Worm (Caenorhabditis elegans) whole organism, L1 larva: ENCODE measurements around the gene C45B2.1.

Source experiments
- C16A3.4 ChIP-seq: fragments of 150-350 bp; optimal IDR thresholded peaks from 2 replicates; lab custom pipeline; 2014; ENCODE audit warnings: missing biosample characterization, missing genetic modification characterization
- Y116A8C.19 ChIP-seq: sonication (generic microtip); optimal IDR thresholded peaks from 2 replicates; lab custom pipeline; 2016; ENCODE audit warnings: missing compliant biosample characterization, missing genetic modification characterization, borderline replicate concordance
- aha-1 ChIP-seq: fragments of 150-350 bp; optimal IDR thresholded peaks from 2 replicates; lab custom pipeline; 2014; ENCODE audit warnings: missing biosample characterization, missing genetic modification characterization
- alr-1 ChIP-seq: fragments of 200-800 bp; sonication (Bioruptor generic); optimal IDR thresholded peaks from 2 replicates; lab custom pipeline; 2018; ENCODE audit warnings: borderline replicate concordance, mild to moderate bottlenecking, missing genetic modification characterization, missing compliant biosample characterization
- blmp-1 ChIP-seq: fragments of 150-350 bp; optimal IDR thresholded peaks from 2 replicates; lab custom pipeline; 2014; ENCODE audit warnings: missing biosample characterization, missing genetic modification characterization
- ceh-63 ChIP-seq: fragments of 200-800 bp; sonication (Bioruptor generic); optimal IDR thresholded peaks from 2 replicates; lab custom pipeline; 2018; ENCODE audit warnings: mild to moderate bottlenecking, missing genetic modification characterization, missing compliant biosample characterization
- ceh-8 ChIP-seq: fragments of 200-800 bp; sonication (Bioruptor generic); optimal IDR thresholded peaks from 2 replicates; lab custom pipeline; 2018; ENCODE audit warnings: mild to moderate bottlenecking, missing genetic modification characterization, moderate library complexity, missing compliant biosample characterization
- ceh-82 ChIP-seq, 3 experiments: fragments of 150-350 bp in 1 of 3; sonication (generic microtip) in 2 of 3; optimal IDR thresholded peaks; 2 replicates each; lab custom pipeline; 2014 to 2017; ENCODE audit warnings: missing biosample characterization in 3 of 3, missing genetic modification characterization in 3 of 3
- ceh-88 ChIP-seq: fragments of 200-800 bp; sonication (Bioruptor generic); IDR thresholded peaks from 2 replicates; pipeline ENCODE4 v1.3.6; 2022; ENCODE audit warnings: missing genetic modification characterization, missing compliant biosample characterization
- ceh-90 ChIP-seq: sonication (generic microtip); optimal IDR thresholded peaks from 2 replicates; lab custom pipeline; 2016; ENCODE audit warnings: missing genetic modification characterization, missing compliant biosample characterization
- dsc-1 ChIP-seq: sonication (generic microtip); optimal IDR thresholded peaks from 2 replicates; lab custom pipeline; 2016; ENCODE audit warnings: mild to moderate bottlenecking, missing genetic modification characterization, missing compliant biosample characterization
- egl-13 ChIP-seq: sonication (generic microtip); optimal IDR thresholded peaks from 2 replicates; lab custom pipeline; 2016; ENCODE audit warnings: missing genotype, missing genetic modification reagents, missing genetic modification characterization, missing compliant biosample characterization
- elt-2 ChIP-seq: sonication (generic microtip); optimal IDR thresholded peaks from 2 replicates; lab custom pipeline; 2016; ENCODE audit warnings: missing genetic modification characterization, mild to moderate bottlenecking, inconsistent platforms, missing compliant biosample characterization, missing genetic modification reagents
- elt-3 ChIP-seq, 6 experiments: fragments of 150-350 bp in 1 of 6; sonication (generic microtip); optimal IDR thresholded peaks; 2 replicates each; lab custom pipeline; 2017 to 2018; ENCODE audit warnings: missing biosample characterization in 6 of 6, missing genetic modification characterization in 6 of 6, inconsistent platforms in 1 of 6
- hlh-4 ChIP-seq: sonication (generic microtip); optimal IDR thresholded peaks from 2 replicates; lab custom pipeline; 2016; ENCODE audit warnings: mild to moderate bottlenecking, missing genetic modification characterization, missing compliant biosample characterization
- hpl-2 ChIP-seq: fragments of 150-350 bp; optimal IDR thresholded peaks from 2 replicates; lab custom pipeline; 2014; ENCODE audit warnings: missing biosample characterization, missing genetic modification reagents, missing genetic modification characterization
- isw-1 ChIP-seq: fragments of 200-800 bp; sonication (Bioruptor generic); IDR thresholded peaks from 2 replicates; pipeline ENCODE4 v1.3.6; 2022; ENCODE audit warnings: missing genetic modification characterization, missing compliant biosample characterization
- jun-1 ChIP-seq: fragments of 150-350 bp; optimal IDR thresholded peaks from 2 replicates; lab custom pipeline; 2014; ENCODE audit warnings: missing biosample characterization, missing genetic modification reagents, missing genetic modification characterization
- lin-13 ChIP-seq: fragments of 150-350 bp; optimal IDR thresholded peaks from 2 replicates; lab custom pipeline; 2014; ENCODE audit warnings: missing biosample characterization, missing genetic modification reagents, missing genetic modification characterization
- lin-14 ChIP-seq: fragments of 200-800 bp; sonication (Bioruptor generic); optimal IDR thresholded peaks from 2 replicates; lab custom pipeline; 2018; ENCODE audit warnings: mild to moderate bottlenecking, missing genetic modification characterization, moderate library complexity, missing compliant biosample characterization
- lin-35 ChIP-seq, 2 experiments: fragments of 150-350 bp; optimal IDR thresholded peaks; 2 replicates each; lab custom pipeline; 2014; ENCODE audit warnings: missing biosample characterization in 2 of 2, missing genetic modification characterization in 2 of 2, missing genetic modification reagents in 2 of 2
- lsy-2 ChIP-seq, 2 experiments: fragments of 150-350 bp; optimal IDR thresholded peaks; 2 replicates each; lab custom pipeline; 2014; ENCODE audit warnings: missing biosample characterization in 2 of 2, missing genetic modification characterization in 2 of 2
- mab-9 ChIP-seq: fragments of 200-800 bp; sonication (Bioruptor generic); IDR thresholded peaks from 2 replicates; pipeline ENCODE4 v1.3.6; 2022; ENCODE audit warnings: missing genetic modification reagents, missing genetic modification characterization, missing compliant biosample characterization
- mep-1 ChIP-seq: fragments of 150-350 bp; optimal IDR thresholded peaks from 2 replicates; lab custom pipeline; 2014; ENCODE audit warnings: missing biosample characterization, missing genetic modification characterization
- nhr-11 ChIP-seq: fragments of 150-350 bp; optimal IDR thresholded peaks from 2 replicates; lab custom pipeline; 2014; ENCODE audit warnings: missing biosample characterization, missing genetic modification characterization
- nhr-12 ChIP-seq: sonication (generic microtip); optimal IDR thresholded peaks from 2 replicates; lab custom pipeline; 2017; ENCODE audit warnings: missing biosample characterization, missing genetic modification characterization
- nhr-71 ChIP-seq: sonication (generic microtip); optimal IDR thresholded peaks from 2 replicates; lab custom pipeline; 2016; ENCODE audit warnings: mild to moderate bottlenecking, missing genetic modification characterization, moderate library complexity, missing compliant biosample characterization
- nhr-76 ChIP-seq: sonication (generic microtip); optimal IDR thresholded peaks from 2 replicates; lab custom pipeline; 2017; ENCODE audit warnings: missing biosample characterization, missing genetic modification characterization
- nhr-85 ChIP-seq: sonication (generic microtip); peaks from one replicate; lab custom pipeline; 2016; ENCODE audit warnings: missing genetic modification characterization, inconsistent platforms, missing compliant biosample characterization
- nhr-90 ChIP-seq: sonication (generic microtip); optimal IDR thresholded peaks from 2 replicates; lab custom pipeline; 2016; ENCODE audit warnings: mild to moderate bottlenecking, missing genetic modification characterization, missing compliant biosample characterization; ENCODE audit not compliant: poor library complexity
- pax-3 ChIP-seq: fragments of 200-800 bp; sonication (Bioruptor generic); optimal IDR thresholded peaks from 2 replicates; lab custom pipeline; 2018; ENCODE audit warnings: mild to moderate bottlenecking, missing genetic modification characterization, moderate library complexity, missing compliant biosample characterization
- rnt-1 ChIP-seq: sonication (generic microtip); optimal IDR thresholded peaks from 2 replicates; lab custom pipeline; 2016; ENCODE audit warnings: mild to moderate bottlenecking, missing genetic modification characterization, moderate library complexity, missing compliant biosample characterization
- snpc-4 ChIP-seq: fragments of 150-350 bp; optimal IDR thresholded peaks from 2 replicates; lab custom pipeline; 2014; ENCODE audit warnings: missing biosample characterization, missing genetic modification characterization
- snu-23 ChIP-seq: sonication (generic microtip); optimal IDR thresholded peaks from 2 replicates; lab custom pipeline; 2016; ENCODE audit warnings: missing genetic modification characterization, missing compliant biosample characterization
- sox-4 ChIP-seq: sonication (generic microtip); optimal IDR thresholded peaks from 2 replicates; lab custom pipeline; 2016; ENCODE audit warnings: missing genetic modification characterization, missing compliant biosample characterization
- swsn-7 ChIP-seq: sonication (generic microtip); optimal IDR thresholded peaks from 2 replicates; lab custom pipeline; 2016; ENCODE audit warnings: missing genetic modification characterization, missing compliant biosample characterization
- tbx-2 ChIP-seq: sonication (generic microtip); optimal IDR thresholded peaks from 2 replicates; lab custom pipeline; 2016; ENCODE audit warnings: missing genetic modification characterization, missing compliant biosample characterization
- tlp-1 ChIP-seq: fragments of 150-350 bp; optimal IDR thresholded peaks from 2 replicates; lab custom pipeline; 2014; ENCODE audit warnings: missing biosample characterization, missing genetic modification characterization
- unc-30 ChIP-seq: sonication (generic microtip); optimal IDR thresholded peaks from 2 replicates; lab custom pipeline; 2017; ENCODE audit warnings: missing biosample characterization, missing genetic modification characterization
- unc-62 ChIP-seq: fragments of 150-350 bp; optimal IDR thresholded peaks from 2 replicates; lab custom pipeline; 2014; ENCODE audit warnings: missing biosample characterization, missing genetic modification reagents, missing genetic modification characterization
- xbp-1 ChIP-seq: sonication (generic microtip); optimal IDR thresholded peaks from 2 replicates; lab custom pipeline; 2016; ENCODE audit warnings: missing genetic modification characterization, missing compliant biosample characterization
- zag-1 ChIP-seq: fragments of 150-350 bp; optimal IDR thresholded peaks from 2 replicates; lab custom pipeline; 2014; ENCODE audit warnings: missing biosample characterization, missing genetic modification characterization
- zip-4 ChIP-seq: fragments of 200-800 bp; sonication (Bioruptor generic); optimal IDR thresholded peaks from 2 replicates; lab custom pipeline; 2018; ENCODE audit warnings: mild to moderate bottlenecking, missing genetic modification characterization, moderate library complexity, missing compliant biosample characterization
- ztf-11 ChIP-seq, 2 experiments: sonication (generic microtip); optimal IDR thresholded peaks; 2 replicates each; lab custom pipeline; 2016 to 2017; ENCODE audit warnings: missing genetic modification characterization in 2 of 2, missing biosample characterization in 1 of 2, missing compliant biosample characterization in 1 of 2

The C45B2.1 gene

DNA sequence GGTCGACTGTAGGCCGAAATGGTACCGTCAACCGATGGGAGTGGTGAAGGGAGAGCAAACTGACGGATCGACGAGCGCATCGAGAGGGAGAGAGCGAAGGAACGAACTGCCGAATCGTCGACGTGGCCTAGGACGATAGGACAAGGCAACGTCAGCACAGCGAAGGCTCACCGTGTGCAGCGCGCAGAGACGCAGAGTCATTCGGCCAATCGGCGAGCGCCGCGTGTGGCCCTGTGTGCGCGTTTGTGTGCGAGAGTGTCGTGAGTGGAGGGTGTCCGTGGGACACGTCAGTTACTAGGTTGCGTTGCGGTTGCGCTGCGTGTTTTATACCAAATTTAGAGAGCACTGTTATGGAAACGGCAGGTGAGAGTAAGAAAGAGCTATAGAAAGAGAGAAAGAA is 6.0 kb downstream of the C45B2.1 start, which contains the start of gene hsp-3 (continued):
- TF ChIP-seq elt-2 (tag; lab: Kevin White, UChicago) (peak; percentile 95), mab-9 (GFP tag; lab: Robert Waterston, UW) (peak; percentile 90), nhr-76 (tag; lab: Kevin White, UChicago) (peak; percentile 78), ceh-90 (tag; lab: Kevin White, UChicago) (no peak), egl-13 (tag; lab: Kevin White, UChicago) (peak; percentile 92), jun-1 (tag; lab: Kevin White, UChicago) (peak; percentile 97), tlp-1 (tag; lab: Kevin White, UChicago) (no peak), unc-62 (no peak), ceh-63 (GFP tag; lab: Kevin White, UChicago) (no peak), nhr-12 (no peak), snpc-4 (peak; percentile 76), xbp-1 (tag; lab: Kevin White, UChicago) (peak; percentile 100), Y116A8C.19 (tag; lab: Kevin White, UChicago) (no peak), nhr-90 (tag; lab: Kevin White, UChicago) (peak; percentile 98), snu-23 (peak; percentile 99), blmp-1 (peak; percentile 41), lin-14 (peak; percentile 99), aha-1 (tag; lab: Kevin White, UChicago) (peak; percentile 75), unc-30 (tag; lab: Kevin White, UChicago) (no peak), hpl-2 (GFP tag; lab: Kevin White, UChicago) (peak; percentile 89), swsn-7 (tag; lab: Kevin White, UChicago) (peak; percentile 99), C16A3.4 (peak; percentile 90), lin-35 (GFP tag; optimal IDR thresholded peaks at IDR 0.05; lab: Kevin White, UChicago) (peak; percentile 87 to 92), lin-13 (GFP tag; lab: Kevin White, UChicago) (peak; percentile 98), ceh-88 (peak; percentile 92), ceh-8 (GFP tag; lab: Kevin White, UChicago) (peak; percentile 88), nhr-85 (tag; lab: Kevin White, UChicago) (peak; percentile 99), alr-1 (no peak), ceh-82 (tag; optimal IDR thresholded peaks at IDR 0.05; lab: Kevin White, UChicago) (peak; percentile 94 to 97 (median 95)), mep-1 (peak; percentile 92), sox-4 (tag; lab: Kevin White, UChicago) (peak; percentile 67), zip-4 (peak; percentile 86)

ce11 chrX:6092533-6092932 is 6.6 kb downstream of the C45B2.1 start:
- TF ChIP-seq nhr-85 (tag; lab: Kevin White, UChicago) (peak; percentile 69), ztf-11 (tag; optimal IDR thresholded peaks at IDR 0.05; lab: Kevin White, UChicago) (no peak), elt-3 (tag; optimal IDR thresholded peaks at IDR 0.05; lab: Kevin White, UChicago) (peak in 1 of 6 experiments; percentile 21), nhr-71 (tag; lab: Kevin White, UChicago) (no peak), tbx-2 (tag; lab: Kevin White, UChicago) (no peak), rnt-1 (peak; percentile 29), blmp-1 (peak; percentile 72)

ce11 chrX:6093046-6093445 is 7.1 kb downstream of the C45B2.1 start, which contains the start of gene C15H9.5:
Gene C15H9.5 (plus strand): TSS chrX:6093300.
- TF ChIP-seq xbp-1 (tag; lab: Kevin White, UChicago) (peak; percentile 76), nhr-71 (tag; lab: Kevin White, UChicago) (no peak), lsy-2 (tag; optimal IDR thresholded peaks at IDR 0.05; lab: Kevin White, UChicago) (peak in 1 of 2 experiments; percentile 28), isw-1 (no peak), hlh-4 (tag; lab: Kevin White, UChicago) (no peak), zip-4 (no peak), ztf-11 (tag; optimal IDR thresholded peaks at IDR 0.05; lab: Kevin White, UChicago) (no peak), zag-1 (tag; lab: Kevin White, UChicago) (no peak), dsc-1 (tag; lab: Kevin White, UChicago) (no peak), ceh-82 (tag; optimal IDR thresholded peaks at IDR 0.05; lab: Kevin White, UChicago) (no peak), pax-3 (tag; lab: Kevin White, UChicago) (no peak), nhr-11 (tag; lab: Kevin White, UChicago) (no peak), snu-23 (no peak), mep-1 (peak; percentile 33)
